Worm (Caenorhabditis elegans) whole organism, late embryonic: ENCODE measurements around the gene exh-1.
A peak's percentile ranks its signal among the peaks of the same experiment; 100 is the strongest.

Experiments used
- C08G9.2 ChIP-seq: sonication (generic microtip); optimal IDR thresholded peaks from 2 replicates; lab custom pipeline; 2016; ENCODE audit warnings: mild to moderate bottlenecking, missing genetic modification characterization, moderate library complexity, missing compliant biosample characterization
- F13H6.1 ChIP-seq: sonication (generic microtip); optimal IDR thresholded peaks from 2 replicates; lab custom pipeline; 2016; ENCODE audit warnings: missing genetic modification characterization, missing compliant biosample characterization
- K09A11.1 ChIP-seq: sonication (generic microtip); optimal IDR thresholded peaks from 2 replicates; lab custom pipeline; 2017; ENCODE audit warnings: antibody characterized with exemption, mild to moderate bottlenecking, missing genetic modification characterization, missing compliant biosample characterization; ENCODE audit not compliant: insufficient read depth
- T23F11.4 ChIP-seq: fragments of 200-800 bp; sonication (Bioruptor generic); optimal IDR thresholded peaks from 2 replicates; lab custom pipeline; 2018; ENCODE audit warnings: mild to moderate bottlenecking, missing genetic modification characterization, missing compliant biosample characterization
- Y22D7AL.16 ChIP-seq: sonication (generic microtip); optimal IDR thresholded peaks from 2 replicates; lab custom pipeline; 2016; ENCODE audit warnings: missing genetic modification characterization, missing compliant biosample characterization
- ceh-14 ChIP-seq: sonication (generic microtip); optimal IDR thresholded peaks from 2 replicates; lab custom pipeline; 2016; ENCODE audit warnings: missing genotype, missing genetic modification characterization, missing compliant biosample characterization
- ceh-24 ChIP-seq: sonication (generic microtip); optimal IDR thresholded peaks from 2 replicates; lab custom pipeline; 2016; ENCODE audit warnings: mild to moderate bottlenecking, missing genetic modification characterization, missing compliant biosample characterization
- ceh-45 ChIP-seq: fragments of 200-800 bp; sonication (Bioruptor generic); IDR thresholded peaks from 2 replicates; pipeline ENCODE4 v1.3.6; 2022; ENCODE audit warnings: missing genetic modification reagents, missing genetic modification characterization, missing compliant biosample characterization
- ceh-9 ChIP-seq: sonication (generic microtip); optimal IDR thresholded peaks from 2 replicates; lab custom pipeline; 2016; ENCODE audit warnings: mild to moderate bottlenecking, missing genetic modification characterization, inconsistent platforms, missing compliant biosample characterization
- che-1 ChIP-seq: sonication (generic microtip); optimal IDR thresholded peaks from 2 replicates; lab custom pipeline; 2016; ENCODE audit warnings: mild to moderate bottlenecking, missing genetic modification characterization, missing compliant biosample characterization
- dve-1 ChIP-seq: sonication (generic microtip); optimal IDR thresholded peaks from 2 replicates; lab custom pipeline; 2017; ENCODE audit warnings: antibody characterized with exemption, mild to moderate bottlenecking, missing genetic modification characterization, missing compliant biosample characterization
- elt-2 ChIP-seq: sonication (generic microtip); optimal IDR thresholded peaks from 2 replicates; lab custom pipeline; 2016; ENCODE audit warnings: missing genetic modification reagents, missing genetic modification characterization, missing compliant biosample characterization
- fax-1 ChIP-seq: sonication (generic microtip); optimal IDR thresholded peaks from 2 replicates; lab custom pipeline; 2016; ENCODE audit warnings: missing genotype, missing genetic modification characterization, missing compliant biosample characterization
- fkh-10 ChIP-seq: fragments of 150-350 bp; optimal IDR thresholded peaks from 2 replicates; lab custom pipeline; 2014; ENCODE audit warnings: missing biosample characterization, missing genetic modification reagents, missing genetic modification characterization
- fkh-6 ChIP-seq: sonication (generic microtip); optimal IDR thresholded peaks from 2 replicates; lab custom pipeline; 2016; ENCODE audit warnings: missing genetic modification characterization, missing compliant biosample characterization
- hlh-13 ChIP-seq: fragments of 200-800 bp; sonication (Bioruptor generic); optimal IDR thresholded peaks from 2 replicates; lab custom pipeline; 2018; ENCODE audit warnings: mild to moderate bottlenecking, missing genetic modification characterization, missing compliant biosample characterization
- hlh-6 ChIP-seq: sonication (generic microtip); optimal IDR thresholded peaks from 2 replicates; lab custom pipeline; 2016; ENCODE audit warnings: missing genotype, missing genetic modification characterization, missing compliant biosample characterization
- hlh-8 ChIP-seq: sonication (generic microtip); optimal IDR thresholded peaks from 2 replicates; lab custom pipeline; 2016; ENCODE audit warnings: missing genotype, missing genetic modification characterization, missing compliant biosample characterization
- lim-6 ChIP-seq: sonication (generic microtip); optimal IDR thresholded peaks from 2 replicates; lab custom pipeline; 2016; ENCODE audit warnings: missing genetic modification characterization, missing compliant biosample characterization
- lin-11 ChIP-seq: fragments of 200-800 bp; sonication (Bioruptor generic); optimal IDR thresholded peaks from 2 replicates; lab custom pipeline; 2018; ENCODE audit warnings: mild to moderate bottlenecking, missing genetic modification characterization, missing compliant biosample characterization
- madf-2 ChIP-seq: sonication (generic microtip); optimal IDR thresholded peaks from 2 replicates; lab custom pipeline; 2017; ENCODE audit warnings: missing genetic modification characterization, missing compliant biosample characterization
- nfya-1 ChIP-seq: sonication (generic microtip); optimal IDR thresholded peaks from 2 replicates; lab custom pipeline; 2017; ENCODE audit warnings: missing genetic modification characterization, mild to moderate bottlenecking, missing compliant biosample characterization, antibody characterized with exemption, moderate library complexity
- npax-4 ChIP-seq: sonication (generic microtip); optimal IDR thresholded peaks from 2 replicates; lab custom pipeline; 2016; ENCODE audit warnings: missing genetic modification characterization, missing compliant biosample characterization
- pag-3 ChIP-seq: sonication (generic microtip); optimal IDR thresholded peaks from 2 replicates; lab custom pipeline; 2016; ENCODE audit warnings: missing compliant biosample characterization, missing genetic modification characterization, borderline replicate concordance
- pat-9 ChIP-seq: fragments of 200-800 bp; sonication (Bioruptor generic); optimal IDR thresholded peaks from 2 replicates; lab custom pipeline; 2018; ENCODE audit warnings: mild to moderate bottlenecking, missing genetic modification characterization, moderate library complexity, missing compliant biosample characterization
- pax-1 ChIP-seq: fragments of 150-350 bp; optimal IDR thresholded peaks from 2 replicates; lab custom pipeline; 2014; ENCODE audit warnings: missing biosample characterization, missing genetic modification characterization
- pha-2 ChIP-seq: sonication (generic microtip); optimal IDR thresholded peaks from 2 replicates; lab custom pipeline; 2017; ENCODE audit warnings: mild to moderate bottlenecking, missing genetic modification characterization, missing compliant biosample characterization
- pha-4 ChIP-seq: fragments of 150-350 bp; optimal IDR thresholded peaks from 2 replicates; lab custom pipeline; 2018; ENCODE audit warnings: missing biosample characterization, missing genetic modification reagents, missing genetic modification characterization
- pros-1 ChIP-seq: fragments of 150-350 bp; optimal IDR thresholded peaks from 2 replicates; lab custom pipeline; 2014; ENCODE audit warnings: missing biosample characterization, missing genetic modification reagents, missing genetic modification characterization
- rnt-1 ChIP-seq: sonication (generic microtip); optimal IDR thresholded peaks from 2 replicates; lab custom pipeline; 2016; ENCODE audit warnings: missing genetic modification characterization, missing compliant biosample characterization
- sdc-2 ChIP-seq: sonication (generic microtip); optimal IDR thresholded peaks from 2 replicates; lab custom pipeline; 2016; ENCODE audit warnings: missing genotype, missing genetic modification characterization, missing compliant biosample characterization
- sox-2 ChIP-seq: fragments of 200-800 bp; sonication (Bioruptor generic); IDR thresholded peaks from 2 replicates; pipeline ENCODE4 v1.3.6; 2022; ENCODE audit warnings: missing genetic modification reagents, missing genetic modification characterization, missing compliant biosample characterization
- sox-4 ChIP-seq: sonication (generic microtip); optimal IDR thresholded peaks from 2 replicates; lab custom pipeline; 2017; ENCODE audit warnings: mild to moderate bottlenecking, missing genetic modification characterization, inconsistent platforms, missing compliant biosample characterization
- unc-42 ChIP-seq: sonication (generic microtip); optimal IDR thresholded peaks from 2 replicates; lab custom pipeline; 2016; ENCODE audit warnings: missing genotype, missing genetic modification characterization, missing compliant biosample characterization
- unc-55 ChIP-seq: sonication (generic microtip); optimal IDR thresholded peaks from 2 replicates; lab custom pipeline; 2017; ENCODE audit warnings: missing biosample characterization, missing genetic modification reagents, missing genetic modification characterization
- ztf-16 ChIP-seq: sonication (generic microtip); optimal IDR thresholded peaks from 2 replicates; lab custom pipeline; 2017; ENCODE audit warnings: missing genetic modification characterization, missing compliant biosample characterization

Gene exh-1

DNA sequence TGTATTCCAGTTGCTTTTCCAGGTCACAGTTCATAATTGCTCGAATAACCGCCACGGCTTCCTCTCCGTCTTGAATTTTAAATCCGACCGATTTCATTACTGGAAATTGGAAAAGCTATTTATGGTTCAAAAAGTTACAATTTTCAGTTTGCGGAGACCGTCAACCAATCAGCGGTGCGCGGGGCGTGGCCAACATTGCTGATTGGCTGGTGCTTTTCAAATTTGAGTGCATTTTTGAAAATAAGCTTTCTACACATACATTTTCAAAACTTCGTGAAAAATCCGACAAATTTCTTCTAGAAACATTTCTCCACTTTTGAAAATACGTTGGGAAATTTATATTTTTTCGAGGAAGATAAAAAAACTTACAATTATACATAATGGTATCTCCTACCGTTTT lies 38.9 kb downstream of the exh-1 start:
- TF ChIP-seq nfya-1 (tag; lab: Kevin White, UChicago) (peak; percentile 89), hlh-8 (tag; lab: Kevin White, UChicago) (no peak)
- TF ChIP-seq, all 69 proteins: peak for 1

DNA sequence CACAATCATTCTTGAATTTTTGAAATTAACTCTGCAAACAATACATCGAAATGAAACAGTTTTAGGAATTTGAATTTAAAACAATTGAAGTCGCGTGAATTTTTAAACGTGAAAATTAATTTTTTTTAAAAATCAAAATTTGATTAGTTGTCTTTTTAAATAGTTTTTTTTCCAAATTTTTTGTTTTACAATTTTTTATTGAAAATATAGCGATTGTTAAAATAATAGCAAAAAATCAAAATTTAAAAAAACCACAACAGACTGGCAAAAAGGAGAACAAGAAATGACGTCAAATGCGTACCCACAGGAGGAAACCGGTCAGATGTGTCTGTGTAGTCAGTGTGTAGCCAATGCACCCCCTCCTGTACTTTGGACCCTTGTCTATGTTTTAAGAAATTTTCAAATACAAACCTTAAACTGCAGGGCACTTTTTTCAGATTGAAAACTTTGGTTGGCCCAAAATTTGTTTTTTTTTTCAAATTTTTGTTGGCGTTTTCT lies 40.0 kb downstream of the exh-1 start, which contains the start of the genes Y73C8B.1 and Y73C8B.5:
Gene Y73C8B.1, minus strand, starts transcription at position 51 of the 498 bp plus-strand sequence.
Gene Y73C8B.5, plus strand, starts transcription at position 437 of the 498 bp plus-strand sequence.
- TF ChIP-seq unc-42 (tag; lab: Kevin White, UChicago), result no peak
- TF ChIP-seq ceh-9 (tag; lab: Kevin White, UChicago), result no peak
- TF ChIP-seq pha-4, result no peak
- TF ChIP-seq sox-2 (GFP tag; lab: Robert Waterston, UW), result no peak
- TF ChIP-seq pag-3 (tag; lab: Kevin White, UChicago), result no peak
- no peak for TF ChIP-seq Y22D7AL.16 (tag; lab: Kevin White, UChicago)
- TF ChIP-seq pha-2 (tag; lab: Kevin White, UChicago), result no peak
- no peak for TF ChIP-seq ztf-16 (tag; lab: Kevin White, UChicago)

- TF ChIP-seq sox-4 (tag; lab: Kevin White, UChicago), result no peak
- no peak for TF ChIP-seq Y22D7AL.16 (tag; lab: Kevin White, UChicago)
- TF ChIP-seq ztf-16 (tag; lab: Kevin White, UChicago), result no peak
- no peak for TF ChIP-seq unc-55 (GFP tag; lab: Kevin White, UChicago)
- TF ChIP-seq dve-1 (tag; lab: Kevin White, UChicago), result no peak
- no peak for TF ChIP-seq lim-6
- no peak for TF ChIP-seq hlh-13 (GFP tag; lab: Kevin White, UChicago)
- no peak for TF ChIP-seq madf-2 (tag; lab: Kevin White, UChicago)
- no peak for TF ChIP-seq unc-42 (tag; lab: Kevin White, UChicago)
- TF ChIP-seq hlh-6 (tag; lab: Kevin White, UChicago), result no peak
- no peak for TF ChIP-seq T23F11.4 (GFP tag; lab: Kevin White, UChicago)
- no peak for TF ChIP-seq C08G9.2
- no peak for TF ChIP-seq nfya-1 (tag; lab: Kevin White, UChicago)
- no peak for TF ChIP-seq ceh-9 (tag; lab: Kevin White, UChicago)
- no peak for TF ChIP-seq fkh-10 (GFP tag; lab: Kevin White, UChicago)
- TF ChIP-seq ceh-14 (tag; lab: Kevin White, UChicago), result no peak
- no peak for TF ChIP-seq F13H6.1
- TF ChIP-seq elt-2, result no peak
- TF ChIP-seq pat-9, result no peak
These were observed 43.4 kb downstream of the exh-1 start, which contains the start of gene K08D9.4 for ce11 chrV:3200323-3200722. Gene K08D9.4, minus strand, starts transcription at chrV:3200423.

DNA sequence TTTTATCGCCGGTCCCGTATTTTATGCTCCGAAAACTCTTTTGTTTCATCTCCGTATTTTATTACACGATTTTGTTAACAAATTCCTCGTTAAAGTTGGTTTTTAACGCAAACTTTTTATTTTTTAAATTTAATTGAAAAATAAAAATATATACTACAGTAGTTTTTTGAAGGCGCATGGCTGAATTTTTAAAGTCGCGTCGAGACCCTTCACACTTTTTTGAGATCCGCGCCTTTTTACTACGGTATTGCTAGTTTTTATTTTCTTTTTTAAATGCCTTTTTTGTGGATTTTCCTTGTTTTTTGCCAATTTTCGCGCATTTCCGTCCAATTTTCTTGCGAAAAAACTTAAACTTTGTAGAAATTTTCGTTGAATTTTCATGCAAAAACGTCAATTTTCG lies 47.5 kb downstream of the exh-1 start:
- no peak for TF ChIP-seq ceh-24 (tag; lab: Kevin White, UChicago)
- TF ChIP-seq K09A11.1 (tag; lab: Kevin White, UChicago), result no peak
- TF ChIP-seq lin-11 (tag; lab: Kevin White, UChicago), result no peak
- no peak for TF ChIP-seq che-1 (tag; lab: Kevin White, UChicago)
- no peak for TF ChIP-seq hlh-13 (GFP tag; lab: Kevin White, UChicago)
- no peak for TF ChIP-seq ztf-16 (tag; lab: Kevin White, UChicago)
- TF ChIP-seq sdc-2 (tag; lab: Kevin White, UChicago), result no peak
- TF ChIP-seq fkh-10 (GFP tag; lab: Kevin White, UChicago), result no peak
- no peak for TF ChIP-seq pha-2 (tag; lab: Kevin White, UChicago)
- TF ChIP-seq ceh-45 (GFP tag; lab: Robert Waterston, UW), result no peak
- no peak for TF ChIP-seq pax-1 (tag; lab: Kevin White, UChicago)
- TF ChIP-seq pros-1 (tag; lab: Kevin White, UChicago), result no peak
- TF ChIP-seq fkh-6 (tag; lab: Kevin White, UChicago), result no peak
- TF ChIP-seq npax-4 (tag; lab: Kevin White, UChicago), result no peak
- TF ChIP-seq rnt-1 (tag; lab: Kevin White, UChicago), result no peak
- TF ChIP-seq F13H6.1, result no peak
- TF ChIP-seq fax-1 (tag; lab: Kevin White, UChicago), result no peak
- no peak for TF ChIP-seq sox-2 (GFP tag; lab: Robert Waterston, UW)
